Worm (Caenorhabditis elegans): ENCODE results near the gene cutl-1.

- TF ChIP-seq flt-1 (GFP tag; IDR thresholded peaks at IDR 0.05) (no peak), med-1 (GFP tag; optimal IDR thresholded peaks at IDR 0.05; ENCODE audit: insufficient read depth) (no peak), cog-1 (tag; optimal IDR thresholded peaks at IDR 0.05) (no peak), ref-1 (GFP tag; conservative IDR thresholded peaks at IDR 0.05) (no peak), ztf-29 (GFP tag; IDR thresholded peaks at IDR 0.05) (no peak), klf-2 (GFP tag; conservative IDR thresholded peaks at IDR 0.05) (no peak)
These were observed 25.7 kb downstream of the cutl-1 start, which contains the start of gene ifbp-1 for ce11 chrV:13380178-13380577.

Measured in whole organism, midembryonic.